Worm (Caenorhabditis elegans) whole organism, L4 larva: ENCODE measurements around the gene Y61B8A.6.

Experiments used
- hlh-30 ChIP-seq: sonication (generic microtip); optimal IDR thresholded peaks from 2 replicates; lab custom pipeline; 2017; ENCODE audit warnings: antibody characterized with exemption, mild to moderate bottlenecking, missing genetic modification characterization, missing compliant biosample characterization; ENCODE audit not compliant: insufficient read depth
- mxl-2 ChIP-seq: fragments of 200-800 bp; sonication (Bioruptor generic); conservative IDR thresholded peaks from 2 replicates; pipeline ENCODE4 v1.3.6; 2022; ENCODE audit warnings: missing genetic modification reagents, missing genetic modification characterization, missing compliant biosample characterization

ce11 chrV:17240579-17241277 lies 11.0 kb upstream of the Y61B8A.6 start:
- TF ChIP-seq hlh-30 (tag; lab: Kevin White, UChicago): no peak
- TF ChIP-seq mxl-2 (GFP tag; lab: Robert Waterston, UW): no peak
